Fruit fly (Drosophila melanogaster) whole organism, prepupa: ENCODE data around the gene CG9297.

Source experiments
- CG10669 ChIP-seq: fragments of 200-800 bp; sonication (Bioruptor generic); optimal IDR thresholded peaks from 3 replicates; lab custom pipeline; 2018; ENCODE audit warnings: missing biosample characterization, mild to moderate bottlenecking, missing genetic modification characterization, moderate library complexity
- CG8319 ChIP-seq: fragments of 200-800 bp; sonication (Bioruptor generic); optimal IDR thresholded peaks from 3 replicates; lab custom pipeline; 2016; ENCODE audit warnings: missing biosample characterization, missing genetic modification characterization
- Ets21C ChIP-seq: fragments of 200-800 bp; sonication (Bioruptor generic); optimal IDR thresholded peaks from 3 replicates; lab custom pipeline; 2016; ENCODE audit warnings: missing biosample characterization, missing genetic modification characterization
- Gug ChIP-seq: fragments of 200-800 bp; sonication (Bioruptor generic); IDR thresholded peaks from 2 replicates; pipeline ENCODE4 v1.3.6; 2022; ENCODE audit warnings: missing biosample characterization, missing genetic modification characterization
- Hr38 ChIP-seq: sonication (Bioruptor generic); optimal IDR thresholded peaks from 2 replicates; lab custom pipeline; 2016; ENCODE audit warnings: missing biosample characterization, missing genetic modification characterization

DNA sequence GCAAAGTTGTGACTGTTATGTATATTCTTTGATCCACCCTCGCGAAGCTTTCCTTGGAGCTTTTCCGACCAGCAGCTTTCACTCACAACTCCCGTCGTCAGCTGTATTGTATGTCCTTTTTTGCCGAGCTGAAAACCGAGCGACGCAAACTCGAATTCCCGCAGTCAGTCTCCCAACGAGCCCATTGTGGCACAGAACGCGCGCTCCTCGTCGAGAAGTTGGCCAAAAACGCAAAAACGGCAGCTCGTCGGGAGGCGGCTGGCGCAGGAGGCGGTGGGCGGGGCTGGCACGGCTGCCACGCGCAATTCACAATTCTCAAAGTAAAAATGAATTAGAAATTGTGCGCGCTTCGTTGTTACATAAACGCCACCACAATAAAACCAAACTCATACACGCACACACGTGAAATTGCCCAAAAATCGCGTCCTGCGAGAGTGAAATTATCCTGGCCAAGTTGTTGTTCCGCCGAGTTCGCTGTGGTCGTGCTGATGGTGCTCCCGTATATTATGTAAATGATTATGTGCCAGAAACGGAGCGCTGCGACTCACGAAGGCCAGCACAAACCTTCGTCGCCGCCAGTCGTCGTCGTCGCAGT is 35.9 kb upstream of the CG9297 start:
- TF ChIP-seq Hr38 (GFP tag; lab: Kevin White, UChicago) (no peak), CG10669 (GFP tag; lab: Kevin White, UChicago) (no peak), CG8319 (GFP tag; lab: Kevin White, UChicago) (no peak), Gug (GFP tag; lab: Robert Waterston, UW) (no peak), Ets21C (GFP tag; lab: Kevin White, UChicago) (no peak)
